Fruit fly (Drosophila melanogaster) whole organism, embryonic: Measurements from ENCODE around the gene Tom.

ENCODE experiments used
- Antp ChIP-seq: fragments of 200-800 bp; sonication (Bioruptor generic); optimal IDR thresholded peaks from 3 replicates; lab custom pipeline; 2016; ENCODE audit warnings: missing biosample characterization, missing genetic modification characterization
- CG10431 ChIP-seq: fragments of 200-800 bp; sonication (Bioruptor generic); optimal IDR thresholded peaks from 3 replicates; lab custom pipeline; 2018; ENCODE audit warnings: missing biosample characterization, mild to moderate bottlenecking, missing genetic modification characterization
- CG14667 ChIP-seq: fragments of 200-800 bp; sonication (Bioruptor generic); IDR thresholded peaks from 2 replicates; pipeline ENCODE4 v1.3.6; 2022; ENCODE audit warnings: missing biosample characterization, missing genetic modification characterization
- CG16815 ChIP-seq: fragments of 200-800 bp; sonication (Bioruptor generic); optimal IDR thresholded peaks from 3 replicates; lab custom pipeline; 2017; ENCODE audit warnings: missing biosample characterization, mild to moderate bottlenecking, missing genetic modification characterization
- Camta ChIP-seq: fragments of 200-800 bp; sonication (Bioruptor generic); optimal IDR thresholded peaks from 2 replicates; lab custom pipeline; 2016; ENCODE audit warnings: missing biosample characterization, missing genetic modification characterization
- E2f2 ChIP-seq: fragments of 200-800 bp; sonication (Bioruptor generic); IDR thresholded peaks from 2 replicates; pipeline ENCODE4 v1.3.6; 2022; ENCODE audit warnings: missing biosample characterization, missing genetic modification characterization
- HLH4C ChIP-seq: fragments of 200-800 bp; sonication (Bioruptor generic); IDR thresholded peaks from 3 replicates; pipeline ENCODE4 v1.3.6; 2022; ENCODE audit warnings: missing biosample characterization, missing genetic modification characterization; ENCODE audit not compliant: partially characterized antibody
- NC2β ChIP-seq: fragments of 200-800 bp; sonication (Bioruptor generic); optimal IDR thresholded peaks from 2 replicates; lab custom pipeline; 2016; ENCODE audit warnings: missing biosample characterization, missing genetic modification characterization
- cad ChIP-seq: fragments of >200 bp; optimal IDR thresholded peaks from 2 replicates; lab custom pipeline; 2017; ENCODE audit warnings: missing biosample characterization, missing genetic modification characterization
- crol ChIP-seq: fragments of 200-800 bp; sonication (Bioruptor generic); IDR thresholded peaks from 2 replicates; pipeline ENCODE4 v1.3.6; 2022; ENCODE audit warnings: missing biosample characterization, missing genetic modification characterization

- TF ChIP-seq HLH4C (GFP tag; lab: Robert Waterston, UW), result peak; percentile 73
- TF ChIP-seq crol, result no peak
- no peak for TF ChIP-seq CG16815 (GFP tag; lab: Kevin White, UChicago)
- TF ChIP-seq Antp, result no peak
- no peak for TF ChIP-seq cad (GFP tag; lab: Kevin White, UChicago)
- TF ChIP-seq E2f2 (GFP tag; lab: Robert Waterston, UW), result peak; percentile 99
- TF ChIP-seq CG14667, result no peak
- no peak for TF ChIP-seq Camta (GFP tag; lab: Kevin White, UChicago)
- TF ChIP-seq CG10431 (GFP tag; lab: Kevin White, UChicago), result no peak
- peak; percentile 19 for TF ChIP-seq NC2β (GFP tag; lab: Kevin White, UChicago)
Observed at dm6 chr3L:14942769-14943168, 26.4 kb upstream of the Tom start.
